Fruit fly (Drosophila melanogaster): ENCODE results near the gene CG9698.

The CG9698 gene

dm6 chr3R:30526799-30527465, 12.4 kb downstream of the CG9698 start, which contains the start of gene jdp (continued):
- TF ChIP-seq CG18764 (GFP tag; optimal IDR thresholded peaks at IDR 0.05) (no peak), Dek (tag; optimal IDR thresholded peaks at IDR 0.05) (no peak), CG8359 (GFP tag; optimal IDR thresholded peaks at IDR 0.05; ENCODE audit: borderline replicate concordance) (no peak), CG7987 (GFP tag; optimal IDR thresholded peaks at IDR 0.05) (no peak), CG11696 (GFP tag; IDR thresholded peaks at IDR 0.05) (no peak), bsh (GFP tag; optimal IDR thresholded peaks at IDR 0.05) (no peak), CG12659 (GFP tag; optimal IDR thresholded peaks at IDR 0.05) (no peak), Drgx (GFP tag; IDR thresholded peaks at IDR 0.05) (peak; percentile 54), CG8924 (tag; optimal IDR thresholded peaks at IDR 0.05) (peak; percentile 5), sr (GFP tag; IDR thresholded peaks at IDR 0.05) (peak; percentile 52; the same call in 1 of the 3 replicates), sisA (GFP tag; IDR thresholded peaks at IDR 0.05) (no peak), Jarid2 (GFP tag; optimal IDR thresholded peaks at IDR 0.05) (peak; percentile 85), CG16813 (GFP tag; IDR thresholded peaks at IDR 0.05; ENCODE audit: partially characterized antibody) (no peak), tna (GFP tag; IDR thresholded peaks at IDR 0.05; ENCODE audit: partially characterized antibody) (peak; percentile 31; the same call in 1 of the 2 replicates), org-1 (GFP tag; optimal IDR thresholded peaks at IDR 0.05) (no peak), zen2 (GFP tag; IDR thresholded peaks at IDR 0.05; ENCODE audit: partially characterized antibody) (peak; percentile 9; the same call in 1 of the 3 replicates), CG4404 (GFP tag; IDR thresholded peaks at IDR 0.05) (no peak), CG9932 (GFP tag; IDR thresholded peaks at IDR 0.05) (no peak), E2f2 (GFP tag; IDR thresholded peaks at IDR 0.05) (peak; percentile 27; the same call in 1 of the 2 replicates), CG5180 (GFP tag; optimal IDR thresholded peaks at IDR 0.05) (no peak), Mad (GFP tag; optimal IDR thresholded peaks at IDR 0.05) (no peak), CG9215 (GFP tag; IDR thresholded peaks at IDR 0.05) (no peak), CG1647 (GFP tag; optimal IDR thresholded peaks at IDR 0.05) (no peak), NFAT (GFP tag; IDR thresholded peaks at IDR 0.05) (peak; percentile 35; the same call in 1 of the 2 replicates), gt (GFP tag; IDR thresholded peaks at IDR 0.05) (no peak), hb (GFP tag; IDR thresholded peaks at IDR 0.05; ENCODE audit: partially characterized antibody) (no peak), CG13624 (GFP tag; optimal IDR thresholded peaks at IDR 0.05) (no peak), Dp (GFP tag; optimal IDR thresholded peaks at IDR 0.05) (peak; percentile 11), crp (GFP tag; optimal IDR thresholded peaks at IDR 0.05) (no peak), pb (GFP tag; optimal IDR thresholded peaks at IDR 0.05) (no peak), CG9609 (GFP tag; optimal IDR thresholded peaks at IDR 0.05) (no peak), YL-1 (GFP tag; optimal IDR thresholded peaks at IDR 0.05) (no peak), CG17802 (tag; optimal IDR thresholded peaks at IDR 0.05) (no peak), ind (GFP tag; optimal IDR thresholded peaks at IDR 0.05) (no peak), CG2712 (tag; optimal IDR thresholded peaks at IDR 0.05) (no peak), CG31388 (GFP tag; optimal IDR thresholded peaks at IDR 0.05) (no peak), vvl (GFP tag; IDR thresholded peaks at IDR 0.05) (peak; percentile 29; the same call in 1 of the 2 replicates), CG11085 (GFP tag; IDR thresholded peaks at IDR 0.05) (no peak), luna (GFP tag; optimal IDR thresholded peaks at IDR 0.05) (no peak), Nf-YB (GFP tag; optimal IDR thresholded peaks at IDR 0.05) (no peak), tio (GFP tag; optimal IDR thresholded peaks at IDR 0.05) (no peak), ac (GFP tag; optimal IDR thresholded peaks at IDR 0.05) (no peak), CG8944 (GFP tag; optimal IDR thresholded peaks at IDR 0.05) (no peak), trem (tag; optimal IDR thresholded peaks at IDR 0.05) (no peak), chinmo (GFP tag; IDR thresholded peaks at IDR 0.05; ENCODE audit: partially characterized antibody) (peak; percentile 65; the same call in 1 of the 4 replicates), CG10543 (GFP tag; optimal IDR thresholded peaks at IDR 0.05) (peak; percentile 17), slbo (GFP tag; IDR thresholded peaks at IDR 0.05) (no peak), CG32532 (GFP tag; IDR thresholded peaks at IDR 0.05) (peak; percentile 32; the same call in 1 of the 2 replicates), CG6175 (GFP tag; IDR thresholded peaks at IDR 0.05) (0 out of 3 replicates have a peak, but pooled peaks have one; percentile 7)

Measured in whole organism, embryonic.